Worm (Caenorhabditis elegans) whole organism, mixed stage, embryonic: ENCODE measurements around the gene tdp-1.

Source experiments
- M03D4.4 ChIP-seq: sonication (generic microtip); optimal IDR thresholded peaks from 2 replicates; lab custom pipeline; 2017; ENCODE audit warnings: mild to moderate bottlenecking, missing genetic modification characterization, missing compliant biosample characterization
- bed-3 ChIP-seq: fragments of 200-800 bp; sonication (Bioruptor generic); optimal IDR thresholded peaks from 3 replicates; lab custom pipeline; 2018; ENCODE audit warnings: mild to moderate bottlenecking, missing genetic modification characterization, moderate library complexity, missing compliant biosample characterization
- blmp-1 ChIP-seq: fragments of 150-350 bp; optimal IDR thresholded peaks from 2 replicates; lab custom pipeline; 2014; ENCODE audit warnings: missing biosample characterization, missing genetic modification characterization
- ceh-39 ChIP-seq: fragments of 150-350 bp; optimal IDR thresholded peaks from 2 replicates; lab custom pipeline; 2014; ENCODE audit warnings: missing biosample characterization, missing genetic modification characterization
- ceh-83 ChIP-seq: fragments of 200-800 bp; sonication (Bioruptor generic); optimal IDR thresholded peaks from 2 replicates; lab custom pipeline; 2018; ENCODE audit warnings: mild to moderate bottlenecking, missing genetic modification characterization, missing compliant biosample characterization
- ces-1 ChIP-seq: fragments of 150-350 bp; optimal IDR thresholded peaks from 2 replicates; lab custom pipeline; 2014; ENCODE audit warnings: missing biosample characterization, missing genetic modification reagents, missing genetic modification characterization
- cnd-1 ChIP-seq: fragments of 200-800 bp; sonication (Bioruptor generic); optimal IDR thresholded peaks from 2 replicates; lab custom pipeline; 2018; ENCODE audit warnings: mild to moderate bottlenecking, missing genetic modification characterization, missing compliant biosample characterization
- drap-1 ChIP-seq: fragments of 200-800 bp; sonication (Bioruptor generic); optimal IDR thresholded peaks from 3 replicates; lab custom pipeline; 2018; ENCODE audit warnings: mild to moderate bottlenecking, missing genetic modification characterization, missing compliant biosample characterization
- elt-1 ChIP-seq: sonication (generic microtip); optimal IDR thresholded peaks from 2 replicates; lab custom pipeline; 2017; ENCODE audit warnings: missing genetic modification characterization, mild to moderate bottlenecking, missing compliant biosample characterization, antibody characterized with exemption, moderate library complexity, borderline replicate concordance; ENCODE audit not compliant: insufficient read depth
- elt-3 ChIP-seq: fragments of 150-350 bp; optimal IDR thresholded peaks from 2 replicates; lab custom pipeline; 2014; ENCODE audit warnings: missing biosample characterization, missing genetic modification characterization
- flh-1 ChIP-seq: fragments of 200-800 bp; sonication (Bioruptor generic); optimal IDR thresholded peaks from 2 replicates; lab custom pipeline; 2018; ENCODE audit warnings: mild to moderate bottlenecking, missing genetic modification characterization, moderate library complexity, missing compliant biosample characterization
- ham-2 ChIP-seq: fragments of 200-800 bp; sonication (Bioruptor generic); optimal IDR thresholded peaks from 2 replicates; lab custom pipeline; 2018; ENCODE audit warnings: mild to moderate bottlenecking, missing genetic modification characterization, missing compliant biosample characterization
- hlh-1 ChIP-seq: fragments of 150-350 bp; optimal IDR thresholded peaks from 2 replicates; lab custom pipeline; 2014; ENCODE audit warnings: missing biosample characterization, missing genetic modification reagents, missing genetic modification characterization
- lin-13 ChIP-seq: fragments of 150-350 bp; optimal IDR thresholded peaks from 2 replicates; lab custom pipeline; 2014; ENCODE audit warnings: missing biosample characterization, missing genetic modification characterization
- lin-32 ChIP-seq: fragments of 200-800 bp; sonication (Bioruptor generic); optimal IDR thresholded peaks from 2 replicates; lab custom pipeline; 2018; ENCODE audit warnings: mild to moderate bottlenecking, missing genetic modification characterization, missing compliant biosample characterization
- lsy-2 ChIP-seq: fragments of 150-350 bp; optimal IDR thresholded peaks from 2 replicates; lab custom pipeline; 2014; ENCODE audit warnings: missing biosample characterization, missing genetic modification characterization
- mab-5 ChIP-seq: fragments of 150-350 bp; optimal IDR thresholded peaks from 2 replicates; lab custom pipeline; 2014; ENCODE audit warnings: missing biosample characterization, missing genetic modification characterization
- mep-1 ChIP-seq: fragments of 150-350 bp; optimal IDR thresholded peaks from 2 replicates; lab custom pipeline; 2017; ENCODE audit warnings: missing biosample characterization, missing genetic modification reagents, missing genetic modification characterization, inconsistent platforms
- nhr-12 ChIP-seq: fragments of 150-350 bp; optimal IDR thresholded peaks from 2 replicates; lab custom pipeline; 2014; ENCODE audit warnings: missing biosample characterization, missing genetic modification characterization
- nhr-2 ChIP-seq: fragments of 150-350 bp; optimal IDR thresholded peaks from 2 replicates; lab custom pipeline; 2014; ENCODE audit warnings: missing biosample characterization, missing genetic modification characterization
- nhr-237 ChIP-seq: fragments of 150-350 bp; optimal IDR thresholded peaks from 2 replicates; lab custom pipeline; 2014; ENCODE audit warnings: missing biosample characterization, missing genetic modification characterization
- nhr-28 ChIP-seq: fragments of 150-350 bp; optimal IDR thresholded peaks from 2 replicates; lab custom pipeline; 2014; ENCODE audit warnings: missing biosample characterization, missing genetic modification characterization
- nhr-76 ChIP-seq: sonication (generic microtip); optimal IDR thresholded peaks from 2 replicates; lab custom pipeline; 2017; ENCODE audit warnings: missing biosample characterization, missing genetic modification characterization
- pha-4 ChIP-seq: fragments of 150-350 bp; optimal IDR thresholded peaks from 2 replicates; lab custom pipeline; 2018; ENCODE audit warnings: missing biosample characterization, missing genetic modification reagents, missing genetic modification characterization
- snpc-4 ChIP-seq: fragments of 150-350 bp; optimal IDR thresholded peaks from 2 replicates; lab custom pipeline; 2014; ENCODE audit warnings: missing biosample characterization, missing genetic modification characterization
- sptf-1 ChIP-seq: sonication (generic microtip); optimal IDR thresholded peaks from 2 replicates; lab custom pipeline; 2017; ENCODE audit warnings: mild to moderate bottlenecking, missing genetic modification characterization, moderate library complexity, missing compliant biosample characterization
- tbx-8 ChIP-seq: fragments of 200-800 bp; sonication (Bioruptor generic); optimal IDR thresholded peaks from 2 replicates; lab custom pipeline; 2018; ENCODE audit warnings: mild to moderate bottlenecking, missing genetic modification characterization, moderate library complexity, missing compliant biosample characterization
- unc-120 ChIP-seq: sonication (generic microtip); optimal IDR thresholded peaks from 2 replicates; lab custom pipeline; 2017; ENCODE audit warnings: missing genetic modification characterization, missing compliant biosample characterization; ENCODE audit not compliant: poor library complexity, severe bottlenecking
- unc-39 ChIP-seq: fragments of 150-350 bp; optimal IDR thresholded peaks from 2 replicates; lab custom pipeline; 2014; ENCODE audit warnings: missing biosample characterization, missing genetic modification characterization
- unc-62 ChIP-seq: fragments of 150-350 bp; optimal IDR thresholded peaks from 2 replicates; lab custom pipeline; 2014; ENCODE audit warnings: missing biosample characterization, missing genetic modification reagents, missing genetic modification characterization
- zip-8 ChIP-seq: fragments of 150-350 bp; optimal IDR thresholded peaks from 2 replicates; lab custom pipeline; 2014; ENCODE audit warnings: missing biosample characterization, missing genetic modification characterization

The tdp-1 gene

DNA sequence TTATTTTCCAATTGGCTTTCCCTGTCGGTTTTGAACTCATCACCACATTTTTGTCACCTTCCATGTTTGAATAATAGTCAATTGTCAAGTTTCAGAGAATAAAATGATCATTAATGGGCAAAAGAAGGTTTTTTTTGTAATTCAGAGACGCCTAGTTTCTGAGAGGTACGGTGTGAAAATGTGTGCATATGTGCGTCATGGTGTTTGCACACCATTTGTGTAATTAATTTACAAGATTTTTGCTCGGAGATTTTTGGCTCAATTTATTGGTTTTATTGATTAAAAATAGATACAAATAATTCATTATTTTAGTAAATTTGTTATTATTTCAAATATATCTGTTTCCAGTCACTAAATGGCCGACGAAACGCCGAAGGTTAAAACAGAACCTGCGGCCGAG lies at the start of gene tdp-1, which contains the start of gene F44G4.3:
tdp-1 (plus strand) TSS at position 347 of the 400 bp plus-strand sequence.
F44G4.3 (minus strand) TSS at position 184 of the 400 bp plus-strand sequence.
- TF ChIP-seq sptf-1 (tag; lab: Kevin White, UChicago) (no peak), mep-1 (tag; lab: Kevin White, UChicago) (peak; percentile 1), unc-62 (GFP tag; lab: Kevin White, UChicago) (no peak), unc-39 (no peak), lsy-2 (tag; lab: Kevin White, UChicago) (peak; percentile 93), M03D4.4 (tag; lab: Kevin White, UChicago) (peak; percentile 3), nhr-12 (tag; lab: Kevin White, UChicago) (no peak), nhr-76 (no peak), elt-3 (tag; lab: Kevin White, UChicago) (no peak), lin-13 (tag; lab: Kevin White, UChicago) (no peak), ces-1 (peak; percentile 97)
- TF ChIP-seq, all 35 proteins: peak for 4

- TF ChIP-seq unc-62 (GFP tag; lab: Kevin White, UChicago): no peak
- peak; percentile 52 for TF ChIP-seq ces-1
Observed at ce11 chrII:8948640-8949039, 49.0 kb upstream of the tdp-1 start.

DNA sequence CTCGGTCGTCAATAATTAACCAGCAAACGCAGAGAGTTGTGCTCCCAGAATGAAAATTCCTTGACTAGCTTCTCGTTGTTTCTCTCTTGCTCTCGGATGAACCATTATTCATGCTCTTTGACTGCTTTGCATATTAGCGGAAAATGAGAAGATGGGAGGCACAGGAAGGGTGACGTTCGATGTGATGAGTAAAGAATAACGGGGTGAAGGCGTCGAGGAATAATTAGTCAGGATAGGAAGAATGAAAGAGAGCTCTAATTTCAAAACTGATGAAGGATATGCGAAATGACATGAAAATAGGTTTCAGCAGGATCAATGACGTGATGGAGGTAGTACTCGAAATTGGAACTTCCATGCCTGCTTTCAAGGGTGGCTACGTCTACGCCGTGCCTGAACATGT lies 46.4 kb upstream of the tdp-1 start:
- no peak for TF ChIP-seq pha-4 (tag; lab: Kevin White, UChicago)
- no peak for TF ChIP-seq lin-32 (GFP tag; lab: Kevin White, UChicago)
- no peak for TF ChIP-seq unc-62 (GFP tag; lab: Kevin White, UChicago)
- no peak for TF ChIP-seq snpc-4 (tag; lab: Kevin White, UChicago)
- no peak for TF ChIP-seq ham-2 (GFP tag; lab: Kevin White, UChicago)
- no peak for TF ChIP-seq mab-5
- TF ChIP-seq lsy-2 (tag; lab: Kevin White, UChicago): no peak
- no peak for TF ChIP-seq tbx-8 (GFP tag; lab: Kevin White, UChicago)
- TF ChIP-seq mep-1 (tag; lab: Kevin White, UChicago): no peak
- no peak for TF ChIP-seq blmp-1 (tag; lab: Kevin White, UChicago)
- TF ChIP-seq lin-13 (tag; lab: Kevin White, UChicago): no peak
- no peak for TF ChIP-seq cnd-1 (tag; lab: Kevin White, UChicago)
- TF ChIP-seq ces-1: no peak
- no peak for TF ChIP-seq sptf-1 (tag; lab: Kevin White, UChicago)
- TF ChIP-seq nhr-12 (tag; lab: Kevin White, UChicago): no peak
- no peak for TF ChIP-seq elt-3 (tag; lab: Kevin White, UChicago)
- no peak for TF ChIP-seq ceh-83 (GFP tag; lab: Kevin White, UChicago)
- no peak for TF ChIP-seq zip-8 (tag; lab: Kevin White, UChicago)

- TF ChIP-seq elt-1 (tag; lab: Kevin White, UChicago) (peak; percentile 16), nhr-2 (no peak)
Observed at ce11 chrII:8953703-8954102, 43.9 kb upstream of the tdp-1 start.

DNA sequence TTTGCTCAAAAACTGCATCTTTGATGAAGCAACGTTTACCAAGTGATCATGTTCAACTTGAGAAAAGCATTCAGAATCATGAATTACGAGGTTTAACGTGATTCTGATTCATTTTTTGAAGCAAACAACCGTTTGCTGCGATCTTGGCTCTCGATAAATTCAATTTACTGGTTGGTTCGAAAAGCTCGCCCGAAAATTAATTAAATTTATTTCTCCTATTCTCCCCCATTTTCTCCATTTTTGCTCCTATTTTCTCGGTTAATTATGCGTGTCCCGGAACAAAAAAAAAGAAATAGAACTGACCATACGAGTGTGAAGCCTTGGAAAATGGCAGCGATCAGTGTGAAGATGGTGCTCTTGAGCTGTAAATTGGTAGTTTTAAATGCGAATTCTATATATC lies 40.7 kb upstream of the tdp-1 start:
- TF ChIP-seq snpc-4 (tag; lab: Kevin White, UChicago) (no peak), ces-1 (peak; percentile 94)

- TF ChIP-seq unc-120 (tag; lab: Kevin White, UChicago): peak; percentile 32
- TF ChIP-seq nhr-76: no peak
- no peak for TF ChIP-seq nhr-28
- no peak for TF ChIP-seq ceh-39
- TF ChIP-seq hlh-1 (tag; lab: Kevin White, UChicago): peak; percentile 51
- TF ChIP-seq lin-32 (GFP tag; lab: Kevin White, UChicago): no peak
- TF ChIP-seq unc-62 (GFP tag; lab: Kevin White, UChicago): peak; percentile 21
- TF ChIP-seq ham-2 (GFP tag; lab: Kevin White, UChicago): no peak
- TF ChIP-seq nhr-237 (tag; lab: Kevin White, UChicago): no peak
- TF ChIP-seq M03D4.4 (tag; lab: Kevin White, UChicago): no peak
- no peak for TF ChIP-seq flh-1
- no peak for TF ChIP-seq bed-3 (GFP tag; lab: Kevin White, UChicago)
- TF ChIP-seq lin-13 (tag; lab: Kevin White, UChicago): no peak
- no peak for TF ChIP-seq drap-1 (GFP tag; lab: Kevin White, UChicago)
Observed at ce11 chrII:8959081-8959480, 38.5 kb upstream of the tdp-1 start.
